Fruit fly (Drosophila melanogaster): ENCODE data around the gene CG32266.

CG32266 gene

dm6 chr3L:3755101-3755500 lies 35.5 kb upstream of the CG32266 start, which contains the start of gene ppk27:
TSS of gene ppk27 (minus strand) at chr3L:3755201.
- TF ChIP-seq Six4 (GFP tag; optimal IDR thresholded peaks at IDR 0.05) (no peak), Ets65A (GFP tag) (peak; percentile 56), CG5953 (GFP tag; IDR thresholded peaks at IDR 0.05) (no peak), CG15073 (GFP tag; optimal IDR thresholded peaks at IDR 0.05) (no peak), gsb-n (tag; optimal IDR thresholded peaks at IDR 0.05) (no peak), CG1647 (GFP tag; optimal IDR thresholded peaks at IDR 0.05) (no peak), disco-r (GFP tag; optimal IDR thresholded peaks at IDR 0.05) (no peak)

dm6 chr3L:3755713-3756112 lies 34.9 kb upstream of the CG32266 start:
- TF ChIP-seq CG15601 (tag; optimal IDR thresholded peaks at IDR 0.05) = peak; percentile 51
- no peak for TF ChIP-seq az2 (GFP tag; optimal IDR thresholded peaks at IDR 0.05)
- TF ChIP-seq hbn (GFP tag; IDR thresholded peaks at IDR 0.05; ENCODE audit: partially characterized antibody) = no peak
- peak; percentile 5 for TF ChIP-seq nau (GFP tag; optimal IDR thresholded peaks at IDR 0.05)
- TF ChIP-seq CG6765 (GFP tag; optimal IDR thresholded peaks at IDR 0.05) = peak; percentile 29
- peak; percentile 12 for TF ChIP-seq fd64A (GFP tag; optimal IDR thresholded peaks at IDR 0.05)
- peak; percentile 18 for TF ChIP-seq CG7987 (GFP tag; optimal IDR thresholded peaks at IDR 0.05)
- TF ChIP-seq jumu (GFP tag; optimal IDR thresholded peaks at IDR 0.05) = no peak
- TF ChIP-seq cg (GFP tag; optimal IDR thresholded peaks at IDR 0.05) = peak; percentile 12
- peak; percentile 34 for TF ChIP-seq CG2875 (GFP tag; optimal IDR thresholded peaks at IDR 0.05)
- TF ChIP-seq CG1603 (tag; optimal IDR thresholded peaks at IDR 0.05) = peak; percentile 5
- TF ChIP-seq Dip2 (GFP tag; IDR thresholded peaks at IDR 0.05) = no peak
- peak; percentile 60 for TF ChIP-seq CG17385 (GFP tag; optimal IDR thresholded peaks at IDR 0.05)
- TF ChIP-seq CG4707 (GFP tag; optimal IDR thresholded peaks at IDR 0.05) = peak; percentile 17
- peak; percentile 66 for TF ChIP-seq lab (GFP tag; optimal IDR thresholded peaks at IDR 0.05)
- TF ChIP-seq onecut (GFP tag; IDR thresholded peaks at IDR 0.05) = peak; percentile 23; the same call in 1 of the 2 replicates
- peak; percentile 1 for TF ChIP-seq CG3407 (GFP tag; optimal IDR thresholded peaks at IDR 0.05)
- TF ChIP-seq CG3281 (GFP tag; optimal IDR thresholded peaks at IDR 0.05) = peak; percentile 30
- peak; percentile 14 for TF ChIP-seq CG3163 (GFP tag; optimal IDR thresholded peaks at IDR 0.05)
- TF ChIP-seq CG12071 (GFP tag; optimal IDR thresholded peaks at IDR 0.05) = peak; percentile 33
- peak; percentile 35 for TF ChIP-seq Fer1 (GFP tag; optimal IDR thresholded peaks at IDR 0.05)
- no peak for TF ChIP-seq CG8290 (GFP tag; optimal IDR thresholded peaks at IDR 0.05)
- TF ChIP-seq CG8290 (tag; optimal IDR thresholded peaks at IDR 0.05) = peak in 1 of 2 experiments; percentile 17
- peak; percentile 15 for TF ChIP-seq CG10209 (GFP tag; optimal IDR thresholded peaks at IDR 0.05)
- peak; percentile 52 for TF ChIP-seq caup (GFP tag; optimal IDR thresholded peaks at IDR 0.05; ENCODE audit: severe bottlenecking)
- no peak for TF ChIP-seq gce (GFP tag; IDR thresholded peaks at IDR 0.05)
- TF ChIP-seq scrt (GFP tag; optimal IDR thresholded peaks at IDR 0.05) = peak; percentile 4
- TF ChIP-seq twi (tag; optimal IDR thresholded peaks at IDR 0.05) = no peak
- peak; percentile 53 for TF ChIP-seq CG6813 (GFP tag; optimal IDR thresholded peaks at IDR 0.05)
- no peak for TF ChIP-seq CG8281 (tag; optimal IDR thresholded peaks at IDR 0.05)
- TF ChIP-seq Asciz (GFP tag; optimal IDR thresholded peaks at IDR 0.05) = peak; percentile 73
- TF ChIP-seq Xrp1 (GFP tag; IDR thresholded peaks at IDR 0.05) = 0 out of 2 replicates have a peak, but pooled peaks have one; percentile 21
- TF ChIP-seq CG14710 (tag; optimal IDR thresholded peaks at IDR 0.05) = peak; percentile 8
- peak; percentile 47 for TF ChIP-seq sd (tag; optimal IDR thresholded peaks at IDR 0.05)
- no peak for TF ChIP-seq unc-4 (GFP tag; IDR thresholded peaks at IDR 0.05; ENCODE audit: partially characterized antibody)
- TF ChIP-seq Blimp-1 (GFP tag; optimal IDR thresholded peaks at IDR 0.05) = peak; percentile 38
- peak; percentile 7 for TF ChIP-seq tio (GFP tag; optimal IDR thresholded peaks at IDR 0.05)
- TF ChIP-seq CG33557 (GFP tag; optimal IDR thresholded peaks at IDR 0.05) = no peak
- no peak for TF ChIP-seq Hr78 (GFP tag; optimal IDR thresholded peaks at IDR 0.05)
- TF ChIP-seq Elba2 (GFP tag; optimal IDR thresholded peaks at IDR 0.05) = no peak
- peak; percentile 10 for TF ChIP-seq CG11504 (tag; optimal IDR thresholded peaks at IDR 0.05)

Data from whole organism, embryonic.